Worm (Caenorhabditis elegans) whole organism, early embryonic: ENCODE measurements around the gene Y54G2A.52.

ENCODE experiments used
- ama-1 ChIP-seq: fragments of 150-350 bp; optimal IDR thresholded peaks from 2 replicates; lab custom pipeline; 2014
- flt-1 ChIP-seq: fragments of 200-800 bp; sonication (Bioruptor generic); IDR thresholded peaks from 2 replicates; pipeline ENCODE4 v1.3.6; 2022; ENCODE audit warnings: missing genetic modification characterization, missing compliant biosample characterization
- pes-1 ChIP-seq: fragments of 200-800 bp; sonication (Bioruptor generic); IDR thresholded peaks from 2 replicates; pipeline ENCODE4 v1.3.6; 2022; ENCODE audit warnings: missing genetic modification reagents, missing genetic modification characterization, missing compliant biosample characterization
- tbx-11 ChIP-seq: fragments of 200-800 bp; sonication (Bioruptor generic); IDR thresholded peaks from 2 replicates; pipeline ENCODE4 v1.3.6; 2022; ENCODE audit warnings: missing genetic modification characterization, missing compliant biosample characterization

- no peak for TF ChIP-seq ama-1
- no peak for TF ChIP-seq pes-1
- no peak for TF ChIP-seq flt-1 (GFP tag; lab: Robert Waterston, UW)
- no peak for TF ChIP-seq tbx-11
These were observed 46.9 kb downstream of the Y54G2A.52 start, which contains the start of gene Y54G2A.41 for ce11 chrIV:2751568-2751967.
